Fruit fly (Drosophila melanogaster) S2 (cell line): ENCODE measurements around the gene CG7910.

Experiments used
- CG8478 ChIP-seq: fragments of >200 bp; optimal IDR thresholded peaks from 2 replicates; lab custom pipeline; 2018
- CTCF ChIP-seq, 2 experiments: fragments of >200 bp; optimal IDR thresholded peaks; 2 replicates each; lab custom pipeline; 2018

- TF ChIP-seq CG8478 (lab: Kevin White, UChicago) (no peak), CTCF (optimal IDR thresholded peaks at IDR 0.05; lab: Kevin White, UChicago) (no peak)
Observed at dm6 chr3R:8109782-8110181, 22.7 kb downstream of the CG7910 start.
